Worm (Caenorhabditis elegans): ENCODE results near the gene C49F8.3.

C49F8.3 gene

ce11 chrX:13349230-13350122, 37.9 kb downstream of the C49F8.3 start (continued):
- TF ChIP-seq unc-62 (GFP tag; optimal IDR thresholded peaks at IDR 0.05 in 1 of 2) (no peak), unc-62 (tag; optimal IDR thresholded peaks at IDR 0.05) (no peak), rbr-2 (tag; optimal IDR thresholded peaks at IDR 0.05) (no peak), hlh-30 (tag; optimal IDR thresholded peaks at IDR 0.05; ENCODE audit: insufficient read depth) (peak; percentile 45), arid-1 (GFP tag; conservative IDR thresholded peaks at IDR 0.05) (peak; percentile 62), dmd-8 (GFP tag; IDR thresholded peaks at IDR 0.05) (no peak), lir-3 (tag; optimal IDR thresholded peaks at IDR 0.05) (no peak), nhr-42 (GFP tag; IDR thresholded peaks at IDR 0.05) (0 out of 2 replicates have a peak, but pooled peaks have one; percentile 28), cey-2 (tag; optimal IDR thresholded peaks at IDR 0.05; ENCODE audit: borderline replicate concordance, insufficient read depth) (no peak), zip-11 (GFP tag; IDR thresholded peaks at IDR 0.05) (no peak), ztf-11 (tag; optimal IDR thresholded peaks at IDR 0.05) (no peak), fos-1 (tag; optimal IDR thresholded peaks at IDR 0.05) (no peak), egl-27 (tag; optimal IDR thresholded peaks at IDR 0.05) (no peak), nhr-76 (tag; optimal IDR thresholded peaks at IDR 0.05) (no peak), ama-1 (optimal IDR thresholded peaks at IDR 0.05) (peak; percentile 88), unc-39 (tag; optimal IDR thresholded peaks at IDR 0.05) (no peak), nhr-10 (tag; optimal IDR thresholded peaks at IDR 0.05) (no peak), nhr-77 (tag; optimal IDR thresholded peaks at IDR 0.05) (peak; percentile 35), skn-1 (tag; optimal IDR thresholded peaks at IDR 0.05) (no peak), vab-7 (GFP tag; IDR thresholded peaks at IDR 0.05) (no peak), pqm-1 (tag; optimal IDR thresholded peaks at IDR 0.05) (no peak), dve-1 (tag; optimal IDR thresholded peaks at IDR 0.05; ENCODE audit: insufficient read depth) (no peak), zfp-2 (tag; optimal IDR thresholded peaks at IDR 0.05) (no peak), madf-5 (GFP tag; IDR thresholded peaks at IDR 0.05) (no peak), hmg-1.1 (GFP tag; IDR thresholded peaks at IDR 0.05) (no peak), unc-130 (GFP tag; optimal IDR thresholded peaks at IDR 0.05) (no peak), snpc-1.2 (GFP tag; IDR thresholded peaks at IDR 0.05) (0 out of 2 replicates have a peak, but pooled peaks have one; percentile 42), ztf-7 (tag; optimal IDR thresholded peaks at IDR 0.05) (peak; percentile 9), ceh-20 (GFP tag; IDR thresholded peaks at IDR 0.05) (no peak), aha-1 (tag) (peak; percentile 85), pha-4 (GFP tag; IDR thresholded peaks at IDR 0.05) (peak; percentile 19; the same call in 1 of the 2 replicates), pha-4 (tag; optimal IDR thresholded peaks at IDR 0.05) (no peak), ZK546.5 (tag; optimal IDR thresholded peaks at IDR 0.05) (no peak), F10B5.3 (tag; optimal IDR thresholded peaks at IDR 0.05) (no peak), dpl-1 (GFP tag; optimal IDR thresholded peaks at IDR 0.05) (no peak), dmd-6 (GFP tag; IDR thresholded peaks at IDR 0.05) (no peak; the same call in 1 of the 2 replicates), nhr-237 (tag; optimal IDR thresholded peaks at IDR 0.05) (no peak), ces-1 (GFP tag; optimal IDR thresholded peaks at IDR 0.05) (no peak), mdl-1 (tag; optimal IDR thresholded peaks at IDR 0.05) (peak in 1 of 2 experiments; percentile 16), aly-2 (tag; optimal IDR thresholded peaks at IDR 0.05) (no peak), duxl-1 (tag; optimal IDR thresholded peaks at IDR 0.05; ENCODE audit: poor library complexity) (peak; percentile 78), Y48G9A.11 (GFP tag; IDR thresholded peaks at IDR 0.05) (no peak), F49E8.2 (tag; optimal IDR thresholded peaks at IDR 0.05; ENCODE audit: borderline replicate concordance) (no peak), daf-19 (GFP tag; conservative IDR thresholded peaks at IDR 0.05) (no peak), set-16 (GFP tag; IDR thresholded peaks at IDR 0.05) (no peak), F37D6.2 (tag; optimal IDR thresholded peaks at IDR 0.05) (no peak), attf-4 (tag; optimal IDR thresholded peaks at IDR 0.05) (no peak), egl-43 (GFP tag; IDR thresholded peaks at IDR 0.05) (no peak), lin-15B (tag; optimal IDR thresholded peaks at IDR 0.05) (no peak), jun-1 (tag; optimal IDR thresholded peaks at IDR 0.05) (no peak), gei-8 (GFP tag; optimal IDR thresholded peaks at IDR 0.05) (peak; percentile 73)

All from whole organism, L4 larva.